Worm (Caenorhabditis elegans) whole organism, late embryonic: Measurements from ENCODE around the gene npr-16.

ENCODE experiments used
- C38D4.7 ChIP-seq: fragments of 200-800 bp; sonication (Bioruptor generic); optimal IDR thresholded peaks from 2 replicates; lab custom pipeline; 2018; ENCODE audit warnings: mild to moderate bottlenecking, missing genetic modification characterization, moderate library complexity, missing compliant biosample characterization
- F13H6.1 ChIP-seq: sonication (generic microtip); optimal IDR thresholded peaks from 2 replicates; lab custom pipeline; 2016; ENCODE audit warnings: missing genetic modification characterization, missing compliant biosample characterization
- K02D7.2 ChIP-seq: sonication (generic microtip); optimal IDR thresholded peaks from 2 replicates; lab custom pipeline; 2017; ENCODE audit warnings: mild to moderate bottlenecking, missing genetic modification characterization, missing compliant biosample characterization
- Y22D7AL.16 ChIP-seq: sonication (generic microtip); optimal IDR thresholded peaks from 2 replicates; lab custom pipeline; 2016; ENCODE audit warnings: missing genetic modification characterization, missing compliant biosample characterization
- ahr-1 ChIP-seq: sonication (generic microtip); optimal IDR thresholded peaks from 2 replicates; lab custom pipeline; 2016; ENCODE audit warnings: missing genetic modification characterization, missing compliant biosample characterization
- ceh-14 ChIP-seq: sonication (generic microtip); optimal IDR thresholded peaks from 2 replicates; lab custom pipeline; 2016; ENCODE audit warnings: missing genotype, missing genetic modification characterization, missing compliant biosample characterization
- ceh-18 ChIP-seq: sonication (generic microtip); optimal IDR thresholded peaks from 2 replicates; lab custom pipeline; 2016; ENCODE audit warnings: missing genetic modification characterization, missing compliant biosample characterization
- ceh-19 ChIP-seq: fragments of 200-800 bp; sonication (Bioruptor generic); optimal IDR thresholded peaks from 2 replicates; lab custom pipeline; 2018; ENCODE audit warnings: mild to moderate bottlenecking, missing genetic modification characterization, missing compliant biosample characterization
- ceh-2 ChIP-seq: sonication (generic microtip); optimal IDR thresholded peaks from 2 replicates; lab custom pipeline; 2016; ENCODE audit warnings: missing genotype, missing genetic modification characterization, missing compliant biosample characterization
- ceh-30 ChIP-seq: fragments of 150-350 bp; optimal IDR thresholded peaks from 2 replicates; lab custom pipeline; 2014; ENCODE audit warnings: missing biosample characterization, missing genetic modification characterization
- ceh-31 ChIP-seq: sonication (generic microtip); optimal IDR thresholded peaks from 2 replicates; lab custom pipeline; 2016; ENCODE audit warnings: missing genetic modification characterization, missing compliant biosample characterization
- ceh-34 ChIP-seq: sonication (generic microtip); optimal IDR thresholded peaks from 2 replicates; lab custom pipeline; 2016; ENCODE audit warnings: mild to moderate bottlenecking, missing genetic modification characterization, missing compliant biosample characterization
- ceh-48 ChIP-seq: sonication (generic microtip); optimal IDR thresholded peaks from 2 replicates; lab custom pipeline; 2016; ENCODE audit warnings: missing genetic modification characterization, inconsistent platforms, missing compliant biosample characterization
- ceh-6 ChIP-seq: fragments of 200-800 bp; sonication (Bioruptor generic); optimal IDR thresholded peaks from 2 replicates; lab custom pipeline; 2018; ENCODE audit warnings: mild to moderate bottlenecking, missing genetic modification characterization, missing compliant biosample characterization
- ceh-9 ChIP-seq: sonication (generic microtip); optimal IDR thresholded peaks from 2 replicates; lab custom pipeline; 2016; ENCODE audit warnings: mild to moderate bottlenecking, missing genetic modification characterization, inconsistent platforms, missing compliant biosample characterization
- che-1 ChIP-seq: sonication (generic microtip); optimal IDR thresholded peaks from 2 replicates; lab custom pipeline; 2016; ENCODE audit warnings: mild to moderate bottlenecking, missing genetic modification characterization, missing compliant biosample characterization
- dve-1 ChIP-seq: sonication (generic microtip); optimal IDR thresholded peaks from 2 replicates; lab custom pipeline; 2017; ENCODE audit warnings: antibody characterized with exemption, mild to moderate bottlenecking, missing genetic modification characterization, missing compliant biosample characterization
- elt-2 ChIP-seq: sonication (generic microtip); optimal IDR thresholded peaks from 2 replicates; lab custom pipeline; 2016; ENCODE audit warnings: missing genetic modification reagents, missing genetic modification characterization, missing compliant biosample characterization
- ets-4 ChIP-seq: sonication (generic microtip); optimal IDR thresholded peaks from 2 replicates; lab custom pipeline; 2016; ENCODE audit warnings: missing genetic modification characterization, missing compliant biosample characterization
- eyg-1 ChIP-seq: sonication (generic microtip); optimal IDR thresholded peaks from 2 replicates; lab custom pipeline; 2016; ENCODE audit warnings: missing genotype, missing genetic modification characterization, missing compliant biosample characterization
- fax-1 ChIP-seq: sonication (generic microtip); optimal IDR thresholded peaks from 2 replicates; lab custom pipeline; 2016; ENCODE audit warnings: missing genotype, missing genetic modification characterization, missing compliant biosample characterization
- fkh-10 ChIP-seq: fragments of 150-350 bp; optimal IDR thresholded peaks from 2 replicates; lab custom pipeline; 2014; ENCODE audit warnings: missing biosample characterization, missing genetic modification reagents, missing genetic modification characterization
- gmeb-2 ChIP-seq: sonication (generic microtip); optimal IDR thresholded peaks from 2 replicates; lab custom pipeline; 2016; ENCODE audit warnings: missing genetic modification characterization, inconsistent platforms, missing compliant biosample characterization
- hlh-15 ChIP-seq: sonication (generic microtip); optimal IDR thresholded peaks from 2 replicates; lab custom pipeline; 2016; ENCODE audit warnings: missing genetic modification characterization, missing compliant biosample characterization
- hlh-6 ChIP-seq: sonication (generic microtip); optimal IDR thresholded peaks from 2 replicates; lab custom pipeline; 2016; ENCODE audit warnings: missing genotype, missing genetic modification characterization, missing compliant biosample characterization
- madf-2 ChIP-seq: sonication (generic microtip); optimal IDR thresholded peaks from 2 replicates; lab custom pipeline; 2017; ENCODE audit warnings: missing genetic modification characterization, missing compliant biosample characterization
- pag-3 ChIP-seq: sonication (generic microtip); optimal IDR thresholded peaks from 2 replicates; lab custom pipeline; 2016; ENCODE audit warnings: missing compliant biosample characterization, missing genetic modification characterization, borderline replicate concordance
- pat-9 ChIP-seq: fragments of 200-800 bp; sonication (Bioruptor generic); optimal IDR thresholded peaks from 2 replicates; lab custom pipeline; 2018; ENCODE audit warnings: mild to moderate bottlenecking, missing genetic modification characterization, moderate library complexity, missing compliant biosample characterization
- pha-2 ChIP-seq: sonication (generic microtip); optimal IDR thresholded peaks from 2 replicates; lab custom pipeline; 2017; ENCODE audit warnings: mild to moderate bottlenecking, missing genetic modification characterization, missing compliant biosample characterization
- pros-1 ChIP-seq: fragments of 150-350 bp; optimal IDR thresholded peaks from 2 replicates; lab custom pipeline; 2014; ENCODE audit warnings: missing biosample characterization, missing genetic modification reagents, missing genetic modification characterization
- rnt-1 ChIP-seq: sonication (generic microtip); optimal IDR thresholded peaks from 2 replicates; lab custom pipeline; 2016; ENCODE audit warnings: missing genetic modification characterization, missing compliant biosample characterization
- sox-2 ChIP-seq: fragments of 200-800 bp; sonication (Bioruptor generic); IDR thresholded peaks from 2 replicates; pipeline ENCODE4 v1.3.6; 2022; ENCODE audit warnings: missing genetic modification reagents, missing genetic modification characterization, missing compliant biosample characterization
- unc-3 ChIP-seq, 2 experiments: fragments of 200-800 bp in 1 of 2; sonication (Bioruptor generic) in 1 of 2; sonication (generic microtip) in 1 of 2; conservative IDR thresholded peaks in 1 of 2; optimal IDR thresholded peaks in 1 of 2; 2 replicates each; pipeline versions ENCODE4 v1.3.6 to Lab custom; 2016 to 2022; ENCODE audit warnings: missing compliant biosample characterization in 2 of 2, missing genetic modification characterization in 2 of 2, missing genetic modification reagents in 1 of 2
- unc-55 ChIP-seq: sonication (generic microtip); optimal IDR thresholded peaks from 2 replicates; lab custom pipeline; 2017; ENCODE audit warnings: missing biosample characterization, missing genetic modification reagents, missing genetic modification characterization
- unc-86 ChIP-seq: sonication (generic microtip); optimal IDR thresholded peaks from 2 replicates; lab custom pipeline; 2016; ENCODE audit warnings: missing genetic modification characterization, missing compliant biosample characterization
- zip-5 ChIP-seq: sonication (generic microtip); optimal IDR thresholded peaks from 2 replicates; lab custom pipeline; 2016; ENCODE audit warnings: missing genetic modification characterization, missing compliant biosample characterization

The npr-16 gene

ce11 chrX:3472226-3472625 lies 46.4 kb upstream of the npr-16 start (continued):
- no peak for TF ChIP-seq pat-9
- TF ChIP-seq ceh-30 (tag; lab: Kevin White, UChicago): no peak
- no peak for TF ChIP-seq ets-4 (tag; lab: Kevin White, UChicago)
- TF ChIP-seq K02D7.2: no peak
- peak; percentile 25 for TF ChIP-seq eyg-1 (tag; lab: Kevin White, UChicago)
- no peak for TF ChIP-seq ceh-9 (tag; lab: Kevin White, UChicago)
- no peak for TF ChIP-seq ceh-6 (GFP tag; lab: Kevin White, UChicago)
- TF ChIP-seq ahr-1 (tag; lab: Kevin White, UChicago): no peak
- no peak for TF ChIP-seq ceh-48
- TF ChIP-seq F13H6.1 (tag; lab: Kevin White, UChicago): no peak
- peak; percentile 26 for TF ChIP-seq ceh-2 (tag; lab: Kevin White, UChicago)
- no peak for TF ChIP-seq C38D4.7 (GFP tag; lab: Kevin White, UChicago)
- peak; percentile 28 for TF ChIP-seq rnt-1 (tag; lab: Kevin White, UChicago)
- peak; percentile 64 for TF ChIP-seq sox-2 (GFP tag; lab: Robert Waterston, UW)
- peak; percentile 30 for TF ChIP-seq ceh-18 (tag; lab: Kevin White, UChicago)
- TF ChIP-seq che-1 (tag; lab: Kevin White, UChicago): peak; percentile 45
- no peak for TF ChIP-seq gmeb-2
- TF ChIP-seq unc-55: peak; percentile 65
- peak; percentile 64 for TF ChIP-seq elt-2 (tag; lab: Kevin White, UChicago)
- no peak for TF ChIP-seq unc-3 (GFP tag; conservative IDR thresholded peaks at IDR 0.05; lab: Robert Waterston, UW)
- no peak for TF ChIP-seq unc-3 (tag; optimal IDR thresholded peaks at IDR 0.05; lab: Kevin White, UChicago)
- TF ChIP-seq fax-1 (tag; lab: Kevin White, UChicago): no peak
- TF ChIP-seq fkh-10 (GFP tag; lab: Kevin White, UChicago): no peak
- TF ChIP-seq Y22D7AL.16 (tag; lab: Kevin White, UChicago): no peak
- peak; percentile 48 for TF ChIP-seq ceh-34
- peak; percentile 31 for TF ChIP-seq hlh-6 (tag; lab: Kevin White, UChicago)
- TF ChIP-seq pha-2 (tag; lab: Kevin White, UChicago): peak; percentile 48
- peak; percentile 6 for TF ChIP-seq pros-1 (tag; lab: Kevin White, UChicago)
- TF ChIP-seq, all 69 proteins: peak for 19

ce11 chrX:3473793-3474192 lies 44.8 kb upstream of the npr-16 start:
- TF ChIP-seq ceh-19 (GFP tag; lab: Kevin White, UChicago) (no peak), ceh-18 (tag; lab: Kevin White, UChicago) (no peak), dve-1 (no peak), K02D7.2 (no peak), madf-2 (no peak)

- TF ChIP-seq hlh-15 (tag; lab: Kevin White, UChicago) (no peak), ceh-34 (no peak), Y22D7AL.16 (tag; lab: Kevin White, UChicago) (no peak), fax-1 (tag; lab: Kevin White, UChicago) (no peak)
Measured at ce11 chrX:3479950-3480349, 38.6 kb upstream of the npr-16 start, which contains the start of gene wrt-6. TSS of gene wrt-6 (plus strand) at chrX:3480250.

ce11 chrX:3488074-3488688 lies 30.4 kb upstream of the npr-16 start:
- no peak for TF ChIP-seq fax-1 (tag; lab: Kevin White, UChicago)
- TF ChIP-seq rnt-1 (tag; lab: Kevin White, UChicago): peak; percentile 53
- peak; percentile 75 for TF ChIP-seq unc-55

- TF ChIP-seq pag-3 (tag; lab: Kevin White, UChicago) (no peak), ceh-6 (GFP tag; lab: Kevin White, UChicago) (no peak), hlh-15 (tag; lab: Kevin White, UChicago) (no peak), ceh-19 (GFP tag; lab: Kevin White, UChicago) (no peak), ceh-31 (tag; lab: Kevin White, UChicago) (no peak), ceh-9 (tag; lab: Kevin White, UChicago) (no peak), zip-5 (tag; lab: Kevin White, UChicago) (no peak), unc-86 (no peak), elt-2 (tag; lab: Kevin White, UChicago) (no peak), ceh-14 (tag; lab: Kevin White, UChicago) (no peak), gmeb-2 (no peak), fax-1 (tag; lab: Kevin White, UChicago) (no peak), madf-2 (no peak), che-1 (tag; lab: Kevin White, UChicago) (no peak)
Measured at ce11 chrX:3488993-3489392, 29.6 kb upstream of the npr-16 start, which contains the start of gene C12D12.3. TSS of gene C12D12.3 (plus strand) at chrX:3489293.
